Fruit fly (Drosophila melanogaster) whole organism, embryonic: ENCODE data around the gene Chd64.
A peak's percentile ranks its signal among the peaks of the same experiment; 100 is the strongest.

Experiments
- CG10654 ChIP-seq: fragments of 200-800 bp; sonication (Bioruptor generic); optimal IDR thresholded peaks from 2 replicates; lab custom pipeline; 2016; ENCODE audit warnings: missing biosample characterization, missing genetic modification characterization
- D19A ChIP-seq: fragments of 200-800 bp; optimal IDR thresholded peaks from 3 replicates; lab custom pipeline; 2019; ENCODE audit warnings: missing biosample characterization, mild to moderate bottlenecking, missing genetic modification characterization, moderate library complexity
- Fer2 ChIP-seq: fragments of 200-800 bp; sonication (Bioruptor generic); optimal IDR thresholded peaks from 2 replicates; lab custom pipeline; 2018; ENCODE audit warnings: missing biosample characterization, mild to moderate bottlenecking, missing genetic modification characterization, moderate library complexity
- Hey ChIP-seq: fragments of 200-800 bp; sonication (Bioruptor generic); optimal IDR thresholded peaks from 3 replicates; lab custom pipeline; 2018; ENCODE audit warnings: missing biosample characterization, mild to moderate bottlenecking, missing genetic modification characterization
- Hr39 ChIP-seq: fragments of >200 bp; optimal IDR thresholded peaks from 2 replicates; lab custom pipeline; 2017
- MBD-R2 ChIP-seq: fragments of 200-800 bp; sonication (Bioruptor generic); IDR thresholded peaks from 2 replicates; pipeline ENCODE4 v1.3.6; 2022; ENCODE audit warnings: missing biosample characterization, missing genetic modification characterization
- Neu2 ChIP-seq: fragments of 200-800 bp; sonication (Bioruptor generic); optimal IDR thresholded peaks from 3 replicates; lab custom pipeline; 2016; ENCODE audit warnings: missing biosample characterization, missing genetic modification characterization, borderline replicate concordance
- Sry-δ ChIP-seq: fragments of 200-800 bp; sonication (Bioruptor generic); optimal IDR thresholded peaks from 2 replicates; lab custom pipeline; 2016; ENCODE audit warnings: missing biosample characterization, missing genetic modification characterization
- az2 ChIP-seq: fragments of 200-800 bp; sonication (Bioruptor generic); optimal IDR thresholded peaks from 3 replicates; lab custom pipeline; 2016; ENCODE audit warnings: missing biosample characterization, missing genetic modification characterization
- gce ChIP-seq: fragments of 200-800 bp; sonication (Bioruptor generic); IDR thresholded peaks from 3 replicates; pipeline ENCODE4 v1.3.6; 2022; ENCODE audit warnings: missing biosample characterization, missing genetic modification characterization

DNA sequence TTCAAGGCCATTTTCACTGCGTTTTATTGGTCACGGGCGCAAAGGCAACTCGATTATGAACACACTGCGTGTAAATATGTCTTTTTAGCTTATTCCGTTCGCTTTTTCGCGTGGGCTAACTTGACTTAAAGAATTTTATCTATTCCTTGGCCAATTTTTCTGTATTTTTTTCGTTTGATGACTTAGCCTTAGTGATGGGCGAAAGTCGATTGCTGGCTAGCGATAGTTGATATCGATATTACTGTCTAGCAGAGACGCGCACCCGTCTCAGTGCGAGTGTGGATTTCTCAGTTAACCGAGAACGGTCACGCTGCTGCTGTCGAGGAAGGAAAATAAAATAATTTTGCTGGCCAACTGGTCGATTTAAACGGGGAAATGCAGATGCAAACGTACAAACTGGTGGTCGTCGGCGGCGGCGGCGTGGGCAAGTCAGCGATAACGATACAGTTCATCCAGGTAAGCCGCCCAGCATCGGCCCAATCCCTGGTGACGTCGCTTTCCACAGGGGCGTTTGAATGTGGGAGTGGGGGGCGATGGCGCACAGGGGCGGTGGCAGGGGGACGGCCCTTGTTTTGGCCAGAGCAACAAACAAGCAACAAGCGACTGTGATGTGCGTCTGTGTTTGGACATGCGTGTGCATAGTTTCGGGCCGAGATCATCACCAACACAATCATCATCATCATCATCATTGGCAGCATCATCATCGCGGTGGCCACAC is 16.8 kb upstream of the Chd64 start, which contains the start of the genes Rop and Ras64B:
- TF ChIP-seq Hey (tag; lab: Kevin White, UChicago) (no peak), D19A (tag; lab: Kevin White, UChicago) (no peak), az2 (GFP tag; lab: Kevin White, UChicago) (no peak), Neu2 (GFP tag; lab: Kevin White, UChicago) (no peak), Hr39 (no peak), Sry-δ (GFP tag; lab: Kevin White, UChicago) (peak; percentile 99), MBD-R2 (GFP tag; lab: Robert Waterston, UW) (peak; percentile 84), CG10654 (no peak), Fer2 (tag; lab: Kevin White, UChicago) (no peak), gce (GFP tag; lab: Robert Waterston, UW) (no peak; the same call in 2 of the 3 replicates)
